Worm (Caenorhabditis elegans): ENCODE measurements around the gene ostf-4.

Gene ostf-4

DNA sequence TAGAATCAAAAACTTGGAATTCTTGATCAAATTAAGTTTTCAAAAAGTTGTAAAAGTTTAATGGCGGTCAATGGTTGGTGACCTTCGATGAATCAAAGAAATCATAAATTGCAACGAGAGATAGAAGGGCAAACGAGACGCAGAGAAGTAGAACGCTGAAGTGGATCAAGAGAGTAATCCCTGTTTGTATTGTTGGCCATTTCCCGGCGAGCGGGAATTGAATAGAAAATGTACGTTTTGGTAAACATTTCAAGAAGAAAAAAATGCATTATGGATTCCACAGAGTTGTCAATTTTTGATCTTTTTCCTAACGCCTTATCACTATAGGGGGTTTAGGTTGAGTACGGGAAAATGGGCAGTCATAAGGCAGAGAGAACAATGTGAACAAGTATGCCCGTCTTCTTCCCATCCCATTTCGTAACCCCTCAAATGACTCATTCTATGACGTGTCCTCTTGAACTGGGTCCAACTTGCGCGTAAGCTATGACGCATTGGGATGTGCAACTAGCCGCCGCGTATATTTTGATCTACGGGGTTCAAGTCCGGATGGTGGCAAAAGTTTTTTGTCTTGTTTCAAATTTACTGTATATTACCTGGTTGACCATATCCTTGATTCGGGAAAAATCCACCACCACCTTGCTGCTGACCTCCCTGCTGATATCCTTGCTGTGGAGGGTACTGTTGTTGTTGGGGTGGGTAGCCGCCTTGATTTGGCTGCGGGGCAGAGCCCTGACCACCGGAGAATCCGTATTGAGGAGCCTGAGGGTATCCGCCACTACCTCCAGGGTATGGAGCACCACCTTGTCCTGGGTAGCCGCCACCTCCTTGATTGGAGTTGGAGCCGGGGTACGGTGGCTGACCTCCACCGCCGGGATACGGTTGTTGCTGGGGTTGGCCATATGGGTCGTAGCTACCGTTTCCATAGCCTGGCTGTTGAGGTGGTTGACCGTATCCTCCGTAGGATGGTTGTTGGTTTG is 10.5 kb upstream of the ostf-4 start (continued):
- peak; percentile 7 for TF ChIP-seq nhr-28 (tag; optimal IDR thresholded peaks at IDR 0.05)
- TF ChIP-seq nhr-25 (tag; optimal IDR thresholded peaks at IDR 0.05; ENCODE audit: borderline replicate concordance, insufficient read depth) = no peak
- no peak for TF ChIP-seq daf-12 (tag; optimal IDR thresholded peaks at IDR 0.05)
- no peak for TF ChIP-seq sdz-12 (GFP tag; optimal IDR thresholded peaks at IDR 0.05)
- peak; percentile 29 for TF ChIP-seq nhr-6 (tag; optimal IDR thresholded peaks at IDR 0.05)
- TF ChIP-seq daf-19 (GFP tag; conservative IDR thresholded peaks at IDR 0.05) = no peak
- TF ChIP-seq dpl-1 (GFP tag; optimal IDR thresholded peaks at IDR 0.05) = no peak
- peak in 1 of 2 experiments; percentile 89 for TF ChIP-seq unc-62 (GFP tag; optimal IDR thresholded peaks at IDR 0.05 in 1 of 2)
- no peak for TF ChIP-seq unc-62 (tag; optimal IDR thresholded peaks at IDR 0.05)

DNA sequence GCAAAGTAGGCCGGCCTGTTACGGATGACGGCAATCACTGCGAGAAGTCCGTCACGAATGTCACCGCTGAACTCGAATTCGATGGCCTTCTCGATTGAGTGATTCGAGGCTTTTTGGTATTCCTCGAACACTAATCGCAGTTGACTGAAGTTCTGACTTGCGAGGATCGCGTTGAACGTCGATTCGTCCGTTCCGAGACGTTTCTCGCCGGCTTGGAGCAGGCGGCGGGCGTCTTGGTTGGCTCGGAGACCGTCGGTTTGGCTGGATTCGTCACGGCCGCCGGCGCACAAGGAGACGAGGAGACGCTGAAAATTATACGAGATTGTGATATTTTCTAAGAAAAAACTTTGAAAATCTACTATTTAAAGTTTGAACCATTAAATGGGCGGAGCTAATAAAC is 8.0 kb upstream of the ostf-4 start:
- TF ChIP-seq unc-39 (tag; optimal IDR thresholded peaks at IDR 0.05) (no peak), unc-130 (GFP tag; optimal IDR thresholded peaks at IDR 0.05) (no peak), tag-97 (GFP tag; IDR thresholded peaks at IDR 0.05) (no peak), vab-7 (GFP tag; IDR thresholded peaks at IDR 0.05) (no peak), egl-43 (GFP tag; IDR thresholded peaks at IDR 0.05) (peak; percentile 61; the same call in 1 of the 2 replicates), set-16 (GFP tag; IDR thresholded peaks at IDR 0.05) (peak; percentile 79), Y5F2A.4 (GFP tag; optimal IDR thresholded peaks at IDR 0.05) (no peak), fos-1 (tag; optimal IDR thresholded peaks at IDR 0.05) (no peak)

DNA sequence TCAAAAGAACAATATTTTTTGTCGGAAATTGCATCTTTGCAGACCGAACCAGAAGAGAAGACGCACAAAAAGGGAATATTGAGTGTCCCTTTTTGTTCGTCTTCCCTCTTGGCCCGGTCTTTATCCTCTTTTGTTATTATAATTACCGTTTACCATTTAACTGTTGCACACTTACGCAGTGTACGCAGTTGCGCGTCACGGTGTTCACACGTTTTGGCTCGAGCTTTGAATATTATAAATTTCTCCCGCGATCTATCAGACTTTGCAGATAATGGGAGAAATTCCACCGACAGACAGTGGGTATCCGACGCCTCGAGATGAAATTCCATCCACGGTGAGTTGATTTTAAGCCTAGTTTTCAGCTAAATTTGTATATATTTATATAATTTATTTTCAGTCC is 2.4 kb upstream of the ostf-4 start, which contains the start of gene sas-7:
Gene sas-7, plus strand, starts transcription at position 232 of the 400 bp plus-strand sequence.
- TF ChIP-seq D1046.2 (GFP tag; IDR thresholded peaks at IDR 0.05) (no peak), dpl-1 (GFP tag; optimal IDR thresholded peaks at IDR 0.05) (peak; percentile 37)

DNA sequence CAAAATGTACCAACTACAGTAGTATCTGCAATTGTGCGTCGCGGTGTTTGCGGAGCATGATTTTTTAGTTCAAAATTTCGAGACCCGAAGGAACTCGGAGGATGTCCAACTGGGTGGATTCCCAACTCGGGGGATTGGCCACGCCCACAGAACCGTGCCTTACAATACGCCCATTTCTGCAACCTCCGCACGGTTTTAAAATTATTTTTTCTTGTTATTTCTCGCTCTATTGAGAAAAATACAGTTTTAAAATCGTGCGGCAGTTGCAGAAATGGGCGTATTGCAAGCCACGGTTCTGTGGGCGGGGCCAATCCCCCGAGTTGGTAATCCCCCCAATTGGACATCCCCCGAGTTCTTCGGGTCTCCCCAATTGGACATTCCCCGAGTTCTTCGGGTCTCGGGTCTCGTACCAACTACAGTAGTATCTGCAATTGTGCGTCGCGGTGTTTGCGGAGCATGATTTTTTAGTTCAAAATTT is 1.9 kb upstream of the ostf-4 start:
- TF ChIP-seq T26A8.4 (GFP tag; IDR thresholded peaks at IDR 0.05) = 0 out of 2 replicates have a peak, but pooled peaks have one; percentile 22
- peak; percentile 69; the same call in 1 of the 2 replicates for TF ChIP-seq snpc-1.2 (GFP tag; IDR thresholded peaks at IDR 0.05)
- peak; percentile 74 for TF ChIP-seq unc-130 (GFP tag; optimal IDR thresholded peaks at IDR 0.05)
- 0 out of 2 replicates have a peak, but pooled peaks have one; percentile 4 for TF ChIP-seq ceh-44 (GFP tag; IDR thresholded peaks at IDR 0.05)
- TF ChIP-seq arid-1 (GFP tag; conservative IDR thresholded peaks at IDR 0.05) = peak; percentile 27; the same call in 1 of the 2 replicates
- 0 out of 2 replicates have a peak, but pooled peaks have one; percentile 59 for TF ChIP-seq Y48G9A.11 (GFP tag; IDR thresholded peaks at IDR 0.05)
- peak; percentile 3 for TF ChIP-seq mes-2 (tag; optimal IDR thresholded peaks at IDR 0.05; ENCODE audit: poor library complexity, severe bottlenecking)
- TF ChIP-seq lin-38 (GFP tag; IDR thresholded peaks at IDR 0.05) = peak; percentile 79
- peak; percentile 43 for TF ChIP-seq F49E8.2 (tag; optimal IDR thresholded peaks at IDR 0.05; ENCODE audit: borderline replicate concordance)

DNA sequence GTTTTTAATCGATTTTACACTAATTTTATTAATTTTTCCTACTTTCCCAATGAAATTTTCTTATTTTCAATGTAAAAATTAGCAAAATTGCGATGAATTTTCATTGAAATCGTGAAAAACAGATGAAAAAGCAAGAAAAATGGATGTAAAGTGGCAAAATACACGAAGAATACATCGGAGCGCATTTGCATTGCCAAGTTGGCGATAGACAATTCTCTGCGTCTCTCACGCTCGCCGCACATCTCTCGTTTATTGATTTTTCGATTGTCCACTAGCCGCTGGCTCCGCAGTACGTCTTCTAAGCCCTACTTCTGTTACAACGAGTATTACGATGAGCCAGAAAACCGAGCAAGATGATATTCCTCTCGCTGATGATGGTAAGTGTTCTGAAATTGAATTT is 396 bp upstream of the ostf-4 start, which contains the start of gene unc-69:
Gene unc-69, plus strand, starts transcription at position 185 of the 400 bp plus-strand sequence.
- TF ChIP-seq D1046.2 (GFP tag; IDR thresholded peaks at IDR 0.05) = no peak
- TF ChIP-seq lsy-2 (tag; optimal IDR thresholded peaks at IDR 0.05) = peak in 1 of 2 experiments; percentile 79
- peak; percentile 45 for TF ChIP-seq lin-13 (GFP tag; optimal IDR thresholded peaks at IDR 0.05)
- TF ChIP-seq ceh-28 (tag; optimal IDR thresholded peaks at IDR 0.05) = peak; percentile 69
- peak in 1 of 2 experiments; percentile 44 for TF ChIP-seq hif-1 (tag; optimal IDR thresholded peaks at IDR 0.05)
- peak; percentile 61 for TF ChIP-seq hlh-30 (tag; optimal IDR thresholded peaks at IDR 0.05; ENCODE audit: insufficient read depth)
- TF ChIP-seq pha-4 (GFP tag; IDR thresholded peaks at IDR 0.05) = no peak
- TF ChIP-seq pha-4 (tag; optimal IDR thresholded peaks at IDR 0.05) = peak; percentile 7
- no peak for TF ChIP-seq set-16 (GFP tag; IDR thresholded peaks at IDR 0.05)
- TF ChIP-seq hmg-1.1 (GFP tag; IDR thresholded peaks at IDR 0.05) = peak; percentile 70
- no peak for TF ChIP-seq daf-16 (GFP tag; optimal IDR thresholded peaks at IDR 0.05)
- TF ChIP-seq daf-16 (tag; optimal IDR thresholded peaks at IDR 0.05) = peak; percentile 40
- TF ChIP-seq nhr-76 (tag; optimal IDR thresholded peaks at IDR 0.05) = no peak
- TF ChIP-seq nhr-28 (tag; optimal IDR thresholded peaks at IDR 0.05) = peak; percentile 18
- no peak for TF ChIP-seq unc-62 (GFP tag; optimal IDR thresholded peaks at IDR 0.05 in 1 of 2)
- no peak for TF ChIP-seq unc-62 (tag; optimal IDR thresholded peaks at IDR 0.05)
- peak; percentile 60 for TF ChIP-seq rbr-2 (tag; optimal IDR thresholded peaks at IDR 0.05)
- peak; percentile 12 for TF ChIP-seq hlh-11 (tag; optimal IDR thresholded peaks at IDR 0.05)
- peak; percentile 45 for TF ChIP-seq dpl-1 (GFP tag; optimal IDR thresholded peaks at IDR 0.05)
- peak; percentile 29 for TF ChIP-seq mep-1 (tag; optimal IDR thresholded peaks at IDR 0.05)
- peak; percentile 71 for TF ChIP-seq mes-2 (tag; optimal IDR thresholded peaks at IDR 0.05; ENCODE audit: poor library complexity, severe bottlenecking)
- TF ChIP-seq lin-38 (GFP tag; IDR thresholded peaks at IDR 0.05) = peak; percentile 93

Data from whole organism, L4 larva.